Worm (Caenorhabditis elegans) whole organism, young adult: ENCODE results near the gene T10G3.2.

Source experiments
- ceh-100 ChIP-seq: fragments of 200-800 bp; sonication (Bioruptor generic); IDR thresholded peaks from 2 replicates; pipeline ENCODE4 v1.3.6; 2022; ENCODE audit warnings: missing genetic modification reagents, missing genetic modification characterization, missing compliant biosample characterization
- hlh-26 ChIP-seq: fragments of 200-800 bp; sonication (Bioruptor generic); conservative IDR thresholded peaks from 2 replicates; pipeline ENCODE4 v1.3.6; 2022; ENCODE audit warnings: missing genetic modification reagents, missing genetic modification characterization, missing compliant biosample characterization
- madf-3 ChIP-seq: fragments of 200-800 bp; sonication (Bioruptor generic); IDR thresholded peaks from 2 replicates; pipeline ENCODE4 v1.3.6; 2022; ENCODE audit warnings: missing genetic modification reagents, missing genetic modification characterization, missing compliant biosample characterization
- nhr-90 ChIP-seq: sonication (generic microtip); optimal IDR thresholded peaks from 2 replicates; lab custom pipeline; 2016; ENCODE audit warnings: missing genotype, mild to moderate bottlenecking, missing genetic modification characterization, missing compliant biosample characterization
- pha-4 ChIP-seq: fragments of 150-350 bp; sonication (generic microtip); optimal IDR thresholded peaks from 2 replicates; lab custom pipeline; 2014; ENCODE audit warnings: missing biosample characterization, missing genetic modification reagents, missing genetic modification characterization
- unc-130 ChIP-seq: sonication (generic microtip); optimal IDR thresholded peaks from 2 replicates; lab custom pipeline; 2016; ENCODE audit warnings: missing genetic modification reagents, missing genetic modification characterization, missing compliant biosample characterization
- unc-62 ChIP-seq: fragments of 150-350 bp; optimal IDR thresholded peaks from 2 replicates; lab custom pipeline; 2014; ENCODE audit warnings: missing biosample characterization, missing genetic modification reagents, missing genetic modification characterization

DNA sequence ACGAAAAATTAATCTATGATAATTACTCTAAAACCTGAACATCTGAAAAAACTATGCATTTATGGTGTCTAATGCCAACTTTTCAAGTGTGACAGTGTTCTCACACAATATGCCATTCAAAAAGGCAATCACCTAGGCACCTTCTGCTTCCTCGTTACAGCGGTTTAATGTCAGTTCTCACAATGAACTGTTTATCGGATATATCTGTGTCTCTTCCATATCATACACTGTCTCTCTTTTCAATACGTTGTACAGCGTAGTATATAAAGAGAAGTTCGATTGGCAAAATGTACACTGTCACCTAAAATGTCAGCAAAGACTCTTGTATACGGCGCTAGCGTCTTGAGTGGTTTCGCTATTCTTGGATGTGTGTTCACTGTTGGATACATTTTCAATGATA is 38.0 kb downstream of the T10G3.2 start, which contains the start of gene col-162:
- TF ChIP-seq madf-3 (GFP tag; lab: Robert Waterston, UW) = no peak
- TF ChIP-seq nhr-90 (tag; lab: Kevin White, UChicago) = no peak
- no peak for TF ChIP-seq ceh-100
- no peak for TF ChIP-seq hlh-26 (GFP tag; lab: Robert Waterston, UW)
- TF ChIP-seq unc-62 (GFP tag; lab: Kevin White, UChicago) = no peak
- TF ChIP-seq pha-4 = no peak
- TF ChIP-seq unc-130 (GFP tag; lab: Kevin White, UChicago) = no peak
